Worm (Caenorhabditis elegans) whole organism, L2 larva: ENCODE data around the gene C45H4.13.

Experiments
- C34F6.9 ChIP-seq: fragments of 150-350 bp; optimal IDR thresholded peaks from 2 replicates; lab custom pipeline; 2014; ENCODE audit warnings: missing biosample characterization, missing genetic modification characterization
- R02D3.7 ChIP-seq: fragments of 150-350 bp; optimal IDR thresholded peaks from 2 replicates; lab custom pipeline; 2014; ENCODE audit warnings: missing biosample characterization, missing genetic modification characterization
- Y55F3AM.14 ChIP-seq: fragments of 200-800 bp; sonication (Bioruptor generic); optimal IDR thresholded peaks from 2 replicates; lab custom pipeline; 2018; ENCODE audit warnings: mild to moderate bottlenecking, missing genetic modification characterization, missing compliant biosample characterization
- ZK546.5 ChIP-seq: sonication (generic microtip); optimal IDR thresholded peaks from 2 replicates; lab custom pipeline; 2017; ENCODE audit warnings: missing biosample characterization, missing genetic modification characterization
- alr-1 ChIP-seq: fragments of 150-350 bp; optimal IDR thresholded peaks from 2 replicates; lab custom pipeline; 2014; ENCODE audit warnings: missing biosample characterization, missing genetic modification characterization
- aly-2 ChIP-seq: fragments of 150-350 bp; optimal IDR thresholded peaks from 2 replicates; lab custom pipeline; 2014; ENCODE audit warnings: missing biosample characterization, missing genetic modification characterization
- blmp-1 ChIP-seq: sonication (generic microtip); optimal IDR thresholded peaks from 2 replicates; lab custom pipeline; 2017; ENCODE audit warnings: missing genetic modification characterization, mild to moderate bottlenecking, missing compliant biosample characterization, antibody characterized with exemption, moderate library complexity; ENCODE audit not compliant: insufficient read depth
- ceh-16 ChIP-seq: fragments of 150-350 bp; optimal IDR thresholded peaks from 2 replicates; lab custom pipeline; 2014; ENCODE audit warnings: missing biosample characterization, missing genetic modification characterization
- ceh-82 ChIP-seq: fragments of 150-350 bp; optimal IDR thresholded peaks from 2 replicates; lab custom pipeline; 2014; ENCODE audit warnings: missing biosample characterization, missing genetic modification characterization
- crh-2 ChIP-seq: sonication (generic microtip); optimal IDR thresholded peaks from 2 replicates; lab custom pipeline; 2017; ENCODE audit warnings: missing biosample characterization, missing genetic modification characterization
- egl-27 ChIP-seq: sonication (generic microtip); optimal IDR thresholded peaks from 3 replicates; lab custom pipeline; 2017; ENCODE audit warnings: missing biosample characterization, missing genetic modification reagents, missing genetic modification characterization
- elt-1 ChIP-seq: fragments of 150-350 bp; optimal IDR thresholded peaks from 2 replicates; lab custom pipeline; 2014; ENCODE audit warnings: missing biosample characterization, missing genetic modification characterization
- elt-3 ChIP-seq: sonication (generic microtip); optimal IDR thresholded peaks from 2 replicates; lab custom pipeline; 2017; ENCODE audit warnings: missing biosample characterization, missing genetic modification characterization
- fos-1 ChIP-seq: fragments of 150-350 bp; optimal IDR thresholded peaks from 2 replicates; lab custom pipeline; 2014; ENCODE audit warnings: missing biosample characterization, missing genetic modification characterization
- gmeb-1 ChIP-seq: fragments of 150-350 bp; optimal IDR thresholded peaks from 2 replicates; lab custom pipeline; 2014; ENCODE audit warnings: missing biosample characterization, missing genetic modification characterization
- lin-11 ChIP-seq: fragments of 150-350 bp; sonication (generic microtip); optimal IDR thresholded peaks from 2 replicates; lab custom pipeline; 2014; ENCODE audit warnings: missing biosample characterization, missing genetic modification characterization, inconsistent platforms, mixed read lengths
- lin-13 ChIP-seq: fragments of 150-350 bp; optimal IDR thresholded peaks from 2 replicates; lab custom pipeline; 2014; ENCODE audit warnings: missing biosample characterization, missing genetic modification reagents, missing genetic modification characterization
- lin-39 ChIP-seq: fragments of 150-350 bp; optimal IDR thresholded peaks from 2 replicates; lab custom pipeline; 2014; ENCODE audit warnings: missing biosample characterization, missing genetic modification reagents, missing genetic modification characterization
- lsy-2 ChIP-seq, 2 experiments: fragments of 150-350 bp in 1 of 2; sonication (generic microtip) in 1 of 2; optimal IDR thresholded peaks; 2 replicates each; lab custom pipeline; 2014 to 2017; ENCODE audit warnings: missing biosample characterization in 2 of 2, missing genetic modification characterization in 2 of 2
- mdl-1 ChIP-seq, 2 experiments: fragments of 150-350 bp in 1 of 2; sonication (generic microtip) in 1 of 2; optimal IDR thresholded peaks; 2 replicates each; lab custom pipeline; 2017; ENCODE audit warnings: missing biosample characterization in 2 of 2, missing genetic modification characterization in 2 of 2
- nhr-10 ChIP-seq: sonication (generic microtip); optimal IDR thresholded peaks from 2 replicates; lab custom pipeline; 2017; ENCODE audit warnings: missing biosample characterization, missing genetic modification characterization
- nhr-11 ChIP-seq: fragments of 150-350 bp; optimal IDR thresholded peaks from 2 replicates; lab custom pipeline; 2014; ENCODE audit warnings: missing biosample characterization, missing genetic modification characterization
- nhr-12 ChIP-seq: fragments of 150-350 bp; optimal IDR thresholded peaks from 2 replicates; lab custom pipeline; 2014; ENCODE audit warnings: missing biosample characterization, missing genetic modification characterization
- nhr-129 ChIP-seq: fragments of 150-350 bp; optimal IDR thresholded peaks from 2 replicates; lab custom pipeline; 2014; ENCODE audit warnings: missing biosample characterization, missing genetic modification characterization
- nhr-237 ChIP-seq: fragments of 150-350 bp; optimal IDR thresholded peaks from 2 replicates; lab custom pipeline; 2014; ENCODE audit warnings: missing biosample characterization, missing genetic modification characterization
- nhr-6 ChIP-seq: fragments of 150-350 bp; optimal IDR thresholded peaks from 2 replicates; lab custom pipeline; 2014; ENCODE audit warnings: missing biosample characterization, missing genetic modification characterization
- peb-1 ChIP-seq: fragments of 150-350 bp; optimal IDR thresholded peaks from 2 replicates; lab custom pipeline; 2014; ENCODE audit warnings: missing biosample characterization, missing genetic modification characterization
- sma-9 ChIP-seq, 2 experiments: fragments of 150-350 bp in 1 of 2; sonication (generic microtip) in 1 of 2; optimal IDR thresholded peaks; 2 replicates each; lab custom pipeline; 2014 to 2016; ENCODE audit warnings: missing genetic modification characterization in 2 of 2, mild to moderate bottlenecking in 1 of 2, missing biosample characterization in 1 of 2, missing compliant biosample characterization in 1 of 2, missing genetic modification reagents in 1 of 2, moderate library complexity in 1 of 2
- snpc-4 ChIP-seq: fragments of 150-350 bp; optimal IDR thresholded peaks from 2 replicates; lab custom pipeline; 2014; ENCODE audit warnings: missing biosample characterization, missing genetic modification characterization
- unc-39 ChIP-seq: fragments of 150-350 bp; optimal IDR thresholded peaks from 2 replicates; lab custom pipeline; 2014; ENCODE audit warnings: missing biosample characterization, missing genetic modification characterization
- unc-55 ChIP-seq: fragments of 150-350 bp; sonication (generic microtip); optimal IDR thresholded peaks from 3 replicates; lab custom pipeline; 2014; ENCODE audit warnings: missing biosample characterization, missing genetic modification reagents, missing genetic modification characterization
- unc-62 ChIP-seq: fragments of 150-350 bp; optimal IDR thresholded peaks from 2 replicates; lab custom pipeline; 2014; ENCODE audit warnings: missing biosample characterization, missing genetic modification reagents, missing genetic modification characterization
- zag-1 ChIP-seq: fragments of 150-350 bp; optimal IDR thresholded peaks from 2 replicates; lab custom pipeline; 2014; ENCODE audit warnings: missing biosample characterization, missing genetic modification characterization
- ztf-1 ChIP-seq: fragments of 200-800 bp; sonication (Bioruptor generic); conservative IDR thresholded peaks from 2 replicates; pipeline ENCODE4 v1.3.6; 2022; ENCODE audit warnings: missing genetic modification characterization, missing compliant biosample characterization
- ztf-4 ChIP-seq: fragments of 150-350 bp; optimal IDR thresholded peaks from 2 replicates; lab custom pipeline; 2014; ENCODE audit warnings: missing biosample characterization, missing genetic modification characterization

C45H4.13 gene

ce11 chrV:2110368-2110767 is 40.4 kb downstream of the C45H4.13 start, which contains the start of gene F22F7.3:
Gene F22F7.3, plus strand, starts transcription at chrV:2110668.
- no peak for TF ChIP-seq ZK546.5 (tag; lab: Kevin White, UChicago)
- TF ChIP-seq elt-1 (tag; lab: Kevin White, UChicago): no peak
- no peak for TF ChIP-seq nhr-237 (tag; lab: Kevin White, UChicago)
- no peak for TF ChIP-seq ceh-16 (tag; lab: Kevin White, UChicago)
- TF ChIP-seq nhr-6 (tag; lab: Kevin White, UChicago): no peak
- no peak for TF ChIP-seq egl-27 (tag; lab: Kevin White, UChicago)
- TF ChIP-seq zag-1 (tag; lab: Kevin White, UChicago): no peak
- TF ChIP-seq blmp-1 (tag; lab: Kevin White, UChicago): no peak
- no peak for TF ChIP-seq mdl-1 (tag; optimal IDR thresholded peaks at IDR 0.05; lab: Kevin White, UChicago)
- TF ChIP-seq gmeb-1: no peak
- TF ChIP-seq nhr-11 (tag; lab: Kevin White, UChicago): no peak
- no peak for TF ChIP-seq fos-1
- TF ChIP-seq ztf-1 (GFP tag; lab: Robert Waterston, UW): no peak
- TF ChIP-seq lsy-2 (tag; optimal IDR thresholded peaks at IDR 0.05; lab: Kevin White, UChicago): no peak
- TF ChIP-seq lin-39 (tag; lab: Kevin White, UChicago): no peak

- peak; percentile 71 for TF ChIP-seq C34F6.9 (tag; lab: Kevin White, UChicago)
- TF ChIP-seq lin-13 (GFP tag; lab: Kevin White, UChicago): no peak
- no peak for TF ChIP-seq ceh-82 (tag; lab: Kevin White, UChicago)
- no peak for TF ChIP-seq R02D3.7 (tag; lab: Kevin White, UChicago)
- peak; percentile 31 for TF ChIP-seq unc-55 (GFP tag; lab: Kevin White, UChicago)
- TF ChIP-seq blmp-1 (tag; lab: Kevin White, UChicago): no peak
- no peak for TF ChIP-seq peb-1 (tag; lab: Kevin White, UChicago)
- peak; percentile 4 for TF ChIP-seq gmeb-1
- TF ChIP-seq snpc-4 (tag; lab: Kevin White, UChicago): no peak
- peak; percentile 36 for TF ChIP-seq fos-1
- TF ChIP-seq nhr-12: no peak
- peak; percentile 29 for TF ChIP-seq crh-2 (tag; lab: Kevin White, UChicago)
- no peak for TF ChIP-seq ztf-4
- no peak for TF ChIP-seq elt-3 (tag; lab: Kevin White, UChicago)
- peak; percentile 47 for TF ChIP-seq nhr-129 (tag; lab: Kevin White, UChicago)
- peak; percentile 46 for TF ChIP-seq sma-9 (GFP tag; optimal IDR thresholded peaks at IDR 0.05; lab: Kevin White, UChicago)
- no peak for TF ChIP-seq sma-9 (tag; optimal IDR thresholded peaks at IDR 0.05; lab: Kevin White, UChicago)
Observed at ce11 chrV:2109295-2109694, 41.5 kb downstream of the C45H4.13 start, which contains the start of gene ckb-4. Gene ckb-4, minus strand, starts transcription at chrV:2109434.

ce11 chrV:2105976-2106375 is 44.8 kb downstream of the C45H4.13 start, which contains the start of gene F22F7.4:
Gene F22F7.4, minus strand, starts transcription at chrV:2106076.
- TF ChIP-seq elt-1 (tag; lab: Kevin White, UChicago) (no peak), alr-1 (tag; lab: Kevin White, UChicago) (no peak), zag-1 (tag; lab: Kevin White, UChicago) (no peak), unc-62 (GFP tag; lab: Kevin White, UChicago) (no peak)

ce11 chrV:2103118-2103517 is 47.7 kb downstream of the C45H4.13 start, which contains the start of gene F36F12.1:
Gene F36F12.1, minus strand, starts transcription at chrV:2103218.
- no peak for TF ChIP-seq ztf-1 (GFP tag; lab: Robert Waterston, UW)
- no peak for TF ChIP-seq aly-2 (tag; lab: Kevin White, UChicago)
- TF ChIP-seq nhr-11 (tag; lab: Kevin White, UChicago): no peak
- no peak for TF ChIP-seq nhr-10
- no peak for TF ChIP-seq lsy-2 (tag; optimal IDR thresholded peaks at IDR 0.05; lab: Kevin White, UChicago)
- TF ChIP-seq snpc-4 (tag; lab: Kevin White, UChicago): no peak
- TF ChIP-seq Y55F3AM.14 (GFP tag; lab: Kevin White, UChicago): no peak
- no peak for TF ChIP-seq lin-39 (tag; lab: Kevin White, UChicago)
- TF ChIP-seq ceh-16 (tag; lab: Kevin White, UChicago): no peak
- TF ChIP-seq unc-62 (GFP tag; lab: Kevin White, UChicago): no peak
- no peak for TF ChIP-seq egl-27 (tag; lab: Kevin White, UChicago)
- TF ChIP-seq lin-11 (tag; lab: Kevin White, UChicago): no peak
- TF ChIP-seq ZK546.5 (tag; lab: Kevin White, UChicago): no peak
- no peak for TF ChIP-seq unc-39 (tag; lab: Kevin White, UChicago)
